Fruit fly (Drosophila melanogaster) whole organism, wandering third instar larva: ENCODE results near the gene flfl.

ENCODE experiments used
- Abd-B ChIP-seq: fragments of >200 bp; optimal IDR thresholded peaks from 2 replicates; lab custom pipeline; 2017; ENCODE audit warnings: missing biosample characterization, missing genetic modification characterization
- Dfd ChIP-seq: fragments of >200 bp; optimal IDR thresholded peaks from 2 replicates; lab custom pipeline; 2017; ENCODE audit warnings: missing biosample characterization, missing genetic modification characterization
- HLH106 ChIP-seq: fragments of 200-800 bp; optimal IDR thresholded peaks from 3 replicates; lab custom pipeline; 2019; ENCODE audit warnings: missing biosample characterization, mild to moderate bottlenecking, missing genetic modification characterization, moderate library complexity
- OdsH ChIP-seq: fragments of 200-800 bp; sonication (Bioruptor generic); optimal IDR thresholded peaks from 2 replicates; lab custom pipeline; 2016; ENCODE audit warnings: missing biosample characterization, mild to moderate bottlenecking, missing genetic modification characterization
- br ChIP-seq: fragments of 200-800 bp; sonication (Bioruptor generic); optimal IDR thresholded peaks from 2 replicates; lab custom pipeline; 2016; ENCODE audit warnings: missing biosample characterization, missing genetic modification characterization
- dl ChIP-seq, 2 experiments: fragments of 175-275, 200-275 bp in 1 of 2; fragments of 200-275 bp in 1 of 2; sonication (Bioruptor generic); optimal IDR thresholded peaks; lab custom pipeline; 2018; ENCODE audit warnings: mild to moderate bottlenecking in 2 of 2, missing biosample characterization in 2 of 2, missing genetic modification characterization in 2 of 2, moderate library complexity in 2 of 2; ENCODE audit not compliant: partially characterized antibody in 2 of 2, insufficient read depth in 1 of 2
- pan ChIP-seq: fragments of >200 bp; optimal IDR thresholded peaks from 2 replicates; lab custom pipeline; 2017
- psq ChIP-seq: fragments of 200-800 bp; sonication (Bioruptor generic); optimal IDR thresholded peaks from 3 replicates; lab custom pipeline; 2017; ENCODE audit warnings: missing biosample characterization, mild to moderate bottlenecking, missing genetic modification characterization, moderate library complexity
- rgr ChIP-seq: fragments of 200-800 bp; sonication (Bioruptor generic); optimal IDR thresholded peaks from 3 replicates; lab custom pipeline; 2016; ENCODE audit warnings: missing biosample characterization, mild to moderate bottlenecking, missing genetic modification characterization
- sage ChIP-seq: fragments of 200-800 bp; sonication (Bioruptor generic); optimal IDR thresholded peaks from 2 replicates; lab custom pipeline; 2016; ENCODE audit warnings: missing biosample characterization, mild to moderate bottlenecking, missing genetic modification characterization
- sv ChIP-seq: fragments of 200-800 bp; sonication (Bioruptor generic); optimal IDR thresholded peaks from 3 replicates; lab custom pipeline; 2016; ENCODE audit warnings: missing biosample characterization, missing genetic modification characterization
- tai ChIP-seq: sonication (Bioruptor generic); optimal IDR thresholded peaks from 2 replicates; lab custom pipeline; 2016; ENCODE audit warnings: missing biosample characterization, missing genetic modification characterization
- usp ChIP-seq: fragments of >200 bp; optimal IDR thresholded peaks from 2 replicates; lab custom pipeline; 2017; ENCODE audit warnings: missing biosample characterization, missing genetic modification characterization
- woc ChIP-seq: sonication (Bioruptor generic); optimal IDR thresholded peaks from 2 replicates; lab custom pipeline; 2016; ENCODE audit warnings: missing biosample characterization, mild to moderate bottlenecking, missing genetic modification characterization

dm6 chr3R:13726795-13727194 is 43.1 kb downstream of the flfl start:
- TF ChIP-seq tai: no peak
- TF ChIP-seq Dfd (GFP tag; lab: Kevin White, UChicago): no peak
- no peak for TF ChIP-seq dl (GFP tag; optimal IDR thresholded peaks at IDR 0.05; lab: Kevin White, UChicago; ENCODE audit: insufficient read depth in 1 of 2, partially characterized antibody in 2 of 2)
- no peak for TF ChIP-seq usp (GFP tag; lab: Kevin White, UChicago)
- TF ChIP-seq rgr (GFP tag; lab: Kevin White, UChicago): no peak
- TF ChIP-seq sv (GFP tag; lab: Kevin White, UChicago): no peak
- TF ChIP-seq sage (GFP tag; lab: Kevin White, UChicago): no peak
- no peak for TF ChIP-seq br (GFP tag; lab: Kevin White, UChicago)
- TF ChIP-seq woc (GFP tag; lab: Kevin White, UChicago): no peak
- no peak for TF ChIP-seq OdsH (GFP tag; lab: Kevin White, UChicago)
- no peak for TF ChIP-seq HLH106 (tag; lab: Kevin White, UChicago)
- TF ChIP-seq psq: no peak
- no peak for TF ChIP-seq pan (lab: Kevin White, UChicago)
- no peak for TF ChIP-seq Abd-B (GFP tag; lab: Kevin White, UChicago)
